Worm (Caenorhabditis elegans) whole organism, midembryonic: Measurements from ENCODE around the gene R09E10.13.
"Not testable (repeated sequence)": the region's sequence is repeated elsewhere in the genome, so short reads cannot be mapped to it uniquely, and the experiment has no call there.

ENCODE experiments used
- T22C8.4 ChIP-seq: fragments of 200-800 bp; sonication (Bioruptor generic); IDR thresholded peaks from 2 replicates; pipeline ENCODE4 v1.3.6; 2022; ENCODE audit warnings: missing genetic modification characterization, missing compliant biosample characterization
- cog-1 ChIP-seq: sonication (generic microtip); optimal IDR thresholded peaks from 2 replicates; lab custom pipeline; 2016; ENCODE audit warnings: missing genetic modification characterization, missing compliant biosample characterization
- flt-1 ChIP-seq: fragments of 200-800 bp; sonication (Bioruptor generic); IDR thresholded peaks from 2 replicates; pipeline ENCODE4 v1.3.6; 2022; ENCODE audit warnings: missing genetic modification characterization, missing compliant biosample characterization
- klf-2 ChIP-seq: fragments of 200-800 bp; sonication (Bioruptor generic); conservative IDR thresholded peaks from 2 replicates; pipeline ENCODE4 v1.3.6; 2022; ENCODE audit warnings: missing genetic modification reagents, missing genetic modification characterization, missing compliant biosample characterization
- med-1 ChIP-seq: sonication (generic microtip); optimal IDR thresholded peaks from 2 replicates; lab custom pipeline; 2017; ENCODE audit warnings: missing genetic modification characterization, mild to moderate bottlenecking, missing compliant biosample characterization, antibody characterized with exemption, missing genetic modification reagents; ENCODE audit not compliant: insufficient read depth
- ref-1 ChIP-seq: fragments of 200-800 bp; sonication (Bioruptor generic); conservative IDR thresholded peaks from 2 replicates; pipeline ENCODE4 v1.3.6; 2022; ENCODE audit warnings: missing genetic modification reagents, missing genetic modification characterization, missing compliant biosample characterization
- tab-1 ChIP-seq: fragments of 200-800 bp; sonication (Bioruptor generic); IDR thresholded peaks from 2 replicates; pipeline ENCODE4 v1.3.6; 2022; ENCODE audit warnings: missing genetic modification characterization, missing compliant biosample characterization
- ztf-23 ChIP-seq: fragments of 200-800 bp; sonication (Bioruptor generic); IDR thresholded peaks from 2 replicates; pipeline ENCODE4 v1.3.6; 2022; ENCODE audit warnings: missing genetic modification reagents, missing genetic modification characterization, missing compliant biosample characterization
- ztf-29 ChIP-seq: fragments of 200-800 bp; sonication (Bioruptor generic); IDR thresholded peaks from 2 replicates; pipeline ENCODE4 v1.3.6; 2022; ENCODE audit warnings: missing genetic modification reagents, missing genetic modification characterization, missing compliant biosample characterization

DNA sequence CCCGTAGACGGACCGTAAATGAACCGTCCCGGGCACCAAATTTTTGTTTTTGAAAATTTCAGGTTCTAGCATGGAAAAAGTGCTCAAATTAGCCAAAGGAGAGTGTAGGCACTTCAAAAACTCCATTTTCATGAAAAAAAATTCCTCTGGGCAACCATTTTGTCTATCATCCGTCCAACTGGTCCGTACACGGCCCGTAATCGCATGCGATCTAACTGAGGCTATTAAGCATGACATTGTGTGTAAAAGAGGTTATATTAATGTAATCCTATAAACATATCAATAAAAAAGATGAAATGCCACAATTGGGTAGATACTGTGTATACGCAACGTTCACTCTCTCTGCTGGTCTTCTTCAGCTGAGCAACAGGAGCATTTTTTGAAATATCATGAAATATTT, 27.7 kb upstream of the R09E10.13 start, which contains the start of gene R09E10.1:
- TF ChIP-seq cog-1 (tag; lab: Kevin White, UChicago); ztf-29 (GFP tag; lab: Robert Waterston, UW); flt-1; ztf-23 (GFP tag; lab: Robert Waterston, UW); ref-1 (GFP tag; lab: Robert Waterston, UW); klf-2 (GFP tag; lab: Robert Waterston, UW); med-1 (GFP tag; lab: Kevin White, UChicago); T22C8.4; tab-1 (GFP tag; lab: Robert Waterston, UW): not testable (repeated sequence)
